Fruit fly (Drosophila melanogaster) whole organism, embryonic: ENCODE measurements around the gene Mdh2.

Experiments
- Abd-B ChIP-seq: fragments of 200-800 bp; sonication (Bioruptor generic); optimal IDR thresholded peaks from 2 replicates; lab custom pipeline; 2018; ENCODE audit warnings: missing biosample characterization, mild to moderate bottlenecking, missing genetic modification characterization, moderate library complexity
- Atf3 ChIP-seq: fragments of 200-800 bp; sonication (Bioruptor generic); optimal IDR thresholded peaks from 3 replicates; lab custom pipeline; 2016; ENCODE audit warnings: missing biosample characterization, missing genetic modification characterization
- CG11723 ChIP-seq: fragments of 200-800 bp; sonication (Bioruptor generic); optimal IDR thresholded peaks from 2 replicates; lab custom pipeline; 2017; ENCODE audit warnings: missing biosample characterization, mild to moderate bottlenecking, missing genetic modification characterization
- CG13296 ChIP-seq: fragments of 200-800 bp; sonication (Bioruptor generic); optimal IDR thresholded peaks from 3 replicates; lab custom pipeline; 2018; ENCODE audit warnings: missing biosample characterization, mild to moderate bottlenecking, missing genetic modification characterization
- CG13624 ChIP-seq: fragments of 200-800 bp; sonication (Bioruptor generic); optimal IDR thresholded peaks from 2 replicates; lab custom pipeline; 2016; ENCODE audit warnings: missing biosample characterization, missing genetic modification characterization
- CG15479 ChIP-seq: fragments of 200-800 bp; sonication (Bioruptor generic); optimal IDR thresholded peaks from 3 replicates; lab custom pipeline; 2019; ENCODE audit warnings: missing biosample characterization, mild to moderate bottlenecking, missing genetic modification characterization, moderate library complexity
- CG17829 ChIP-seq: fragments of 200-800 bp; optimal IDR thresholded peaks from 2 replicates; lab custom pipeline; 2019; ENCODE audit warnings: missing biosample characterization, mild to moderate bottlenecking, missing genetic modification characterization, moderate library complexity
- CG32767 ChIP-seq: fragments of 200-800 bp; sonication (Bioruptor generic); IDR thresholded peaks from 2 replicates; pipeline ENCODE4 v1.3.6; 2022; ENCODE audit warnings: missing biosample characterization, missing genetic modification characterization
- CG34422 ChIP-seq: fragments of 200-800 bp; sonication (Bioruptor generic); IDR thresholded peaks from 3 replicates; pipeline ENCODE4 v1.3.6; 2022; ENCODE audit warnings: missing biosample characterization, missing genetic modification characterization
- CG4282 ChIP-seq: fragments of 200-800 bp; sonication (Bioruptor generic); optimal IDR thresholded peaks from 2 replicates; lab custom pipeline; 2016; ENCODE audit warnings: missing biosample characterization, missing genetic modification characterization
- CG6175 ChIP-seq: fragments of 200-800 bp; sonication (Bioruptor generic); IDR thresholded peaks from 3 replicates; pipeline ENCODE4 v1.3.6; 2022; ENCODE audit warnings: missing biosample characterization, missing genetic modification characterization
- CG6272 ChIP-seq: fragments of 200-800 bp; sonication (Bioruptor generic); IDR thresholded peaks from 2 replicates; pipeline ENCODE4 v1.3.6; 2022; ENCODE audit warnings: missing biosample characterization, missing genetic modification characterization
- CG6683 ChIP-seq: fragments of 200-800 bp; sonication (Bioruptor generic); optimal IDR thresholded peaks from 2 replicates; lab custom pipeline; 2017; ENCODE audit warnings: missing biosample characterization, mild to moderate bottlenecking, missing genetic modification characterization, missing genetic modification reagents
- ERR ChIP-seq: fragments of 200-800 bp; sonication (Bioruptor generic); optimal IDR thresholded peaks from 2 replicates; lab custom pipeline; 2016; ENCODE audit warnings: missing biosample characterization, missing genetic modification characterization
- NK7.1 ChIP-seq: fragments of 200-800 bp; sonication (Bioruptor generic); optimal IDR thresholded peaks from 3 replicates; lab custom pipeline; 2016; ENCODE audit warnings: missing biosample characterization, missing genetic modification characterization
- Opbp ChIP-seq: fragments of 200-800 bp; sonication (Bioruptor generic); IDR thresholded peaks from 3 replicates; pipeline ENCODE4 v1.3.6; 2022; ENCODE audit warnings: missing biosample characterization, missing genetic modification characterization; ENCODE audit not compliant: partially characterized antibody
- Pdp1 ChIP-seq, 2 experiments: fragments of 200-800 bp; sonication (Bioruptor generic); optimal IDR thresholded peaks; 3 replicates each; lab custom pipeline; 2016; ENCODE audit warnings: missing biosample characterization in 2 of 2, missing genetic modification characterization in 2 of 2, mild to moderate bottlenecking in 1 of 2, moderate library complexity in 1 of 2
- Six4 ChIP-seq: fragments of 200-800 bp; sonication (Bioruptor generic); optimal IDR thresholded peaks from 2 replicates; lab custom pipeline; 2016; ENCODE audit warnings: missing biosample characterization, missing genetic modification characterization
- Xrp1 ChIP-seq: fragments of 200-800 bp; sonication (Bioruptor generic); IDR thresholded peaks from 2 replicates; pipeline ENCODE4 v1.3.6; 2022; ENCODE audit warnings: missing biosample characterization, missing genetic modification characterization
- ato ChIP-seq: fragments of 200-800 bp; sonication (Bioruptor generic); IDR thresholded peaks from 2 replicates; pipeline ENCODE4 v1.3.6; 2022; ENCODE audit warnings: missing biosample characterization, missing genetic modification characterization; ENCODE audit not compliant: partially characterized antibody
- bab2 ChIP-seq: fragments of 200-800 bp; sonication (Bioruptor generic); optimal IDR thresholded peaks from 2 replicates; lab custom pipeline; 2016; ENCODE audit warnings: missing biosample characterization, missing genetic modification characterization
- br ChIP-seq: fragments of >200 bp; optimal IDR thresholded peaks from 2 replicates; lab custom pipeline; 2017
- cato ChIP-seq: fragments of 200-800 bp; sonication (Bioruptor generic); optimal IDR thresholded peaks from 2 replicates; lab custom pipeline; 2016; ENCODE audit warnings: missing biosample characterization, missing genetic modification characterization, borderline replicate concordance
- ci ChIP-seq: fragments of 200-800 bp; sonication (Bioruptor generic); IDR thresholded peaks from 3 replicates; pipeline ENCODE4 v1.3.6; 2022; ENCODE audit warnings: missing biosample characterization, missing genetic modification characterization
- dan ChIP-seq: fragments of 200-800 bp; sonication (Bioruptor generic); IDR thresholded peaks from 2 replicates; pipeline ENCODE4 v1.3.6; 2022; ENCODE audit warnings: missing biosample characterization, missing genetic modification characterization
- dmrt99B ChIP-seq: fragments of 200-800 bp; sonication (Bioruptor generic); optimal IDR thresholded peaks from 2 replicates; lab custom pipeline; 2018; ENCODE audit warnings: missing biosample characterization, mild to moderate bottlenecking, missing genetic modification characterization, moderate library complexity
- en ChIP-seq: fragments of 200-800 bp; sonication (Bioruptor generic); optimal IDR thresholded peaks from 2 replicates; lab custom pipeline; 2016; ENCODE audit warnings: missing biosample characterization, missing genetic modification characterization
- esg ChIP-seq: fragments of 200-800 bp; sonication (Bioruptor generic); conservative IDR thresholded peaks from 2 replicates; pipeline ENCODE4 v1.3.6; 2022; ENCODE audit warnings: missing biosample characterization, missing genetic modification characterization
- eyg ChIP-seq: fragments of 200-800 bp; sonication (Bioruptor generic); optimal IDR thresholded peaks from 3 replicates; lab custom pipeline; 2016; ENCODE audit warnings: missing biosample characterization, missing genetic modification characterization
- grau ChIP-seq: fragments of 200-800 bp; optimal IDR thresholded peaks from 3 replicates; lab custom pipeline; 2019; ENCODE audit warnings: missing biosample characterization, mild to moderate bottlenecking, missing genetic modification characterization, moderate library complexity
- jing ChIP-seq: fragments of 200-800 bp; sonication (Bioruptor generic); optimal IDR thresholded peaks from 2 replicates; lab custom pipeline; 2018; ENCODE audit warnings: missing biosample characterization, mild to moderate bottlenecking, missing genetic modification characterization
- klu ChIP-seq: fragments of 200-800 bp; sonication (Bioruptor generic); IDR thresholded peaks from 2 replicates; pipeline ENCODE4 v1.3.6; 2022; ENCODE audit warnings: missing biosample characterization, missing genetic modification characterization
- lab ChIP-seq: fragments of 200-800 bp; sonication (Bioruptor generic); optimal IDR thresholded peaks from 3 replicates; lab custom pipeline; 2017; ENCODE audit warnings: missing biosample characterization, missing genetic modification characterization, mild to moderate bottlenecking, moderate library complexity, missing genetic modification reagents
- lilli ChIP-seq: fragments of 200-800 bp; sonication (Bioruptor generic); optimal IDR thresholded peaks from 3 replicates; lab custom pipeline; 2016; ENCODE audit warnings: missing biosample characterization, missing genetic modification characterization
- lov ChIP-seq, 2 experiments: fragments of 200-800 bp in 1 of 2; fragments of >200 bp in 1 of 2; sonication (Bioruptor generic) in 1 of 2; IDR thresholded peaks in 1 of 2; optimal IDR thresholded peaks in 1 of 2; 2 replicates in 1 of 2; 3 replicates in 1 of 2; pipeline versions ENCODE4 v1.3.6 to Lab custom; 2017 to 2022; ENCODE audit warnings: missing biosample characterization in 1 of 2, missing genetic modification characterization in 1 of 2
- mam ChIP-seq: fragments of 200-800 bp; sonication (Bioruptor generic); optimal IDR thresholded peaks from 3 replicates; lab custom pipeline; 2016; ENCODE audit warnings: missing biosample characterization, missing genetic modification characterization
- nmo ChIP-seq: fragments of 200-800 bp; sonication (Bioruptor generic); optimal IDR thresholded peaks from 2 replicates; lab custom pipeline; 2018; ENCODE audit warnings: missing biosample characterization, mild to moderate bottlenecking, missing genetic modification characterization, moderate library complexity
- pan ChIP-seq, 4 experiments: fragments of >200 bp in 3 of 4; fragments of 200-800 bp in 1 of 4; sonication (Bioruptor generic) in 1 of 4; optimal IDR thresholded peaks in 3 of 4; IDR thresholded peaks in 1 of 4; 2 replicates each; pipeline versions ENCODE4 v1.3.6 to Lab custom; 2017 to 2022; ENCODE audit warnings: missing biosample characterization in 2 of 4, missing genetic modification characterization in 2 of 4, mixed read lengths in 1 of 4
- prd ChIP-seq, 3 experiments: fragments of >200 bp in 2 of 3; fragments of 200-800 bp in 1 of 3; sonication (Bioruptor generic) in 1 of 3; optimal IDR thresholded peaks in 2 of 3; IDR thresholded peaks in 1 of 3; 2 replicates in 2 of 3; 3 replicates in 1 of 3; pipeline versions ENCODE4 v1.3.6 to Lab custom; 2017 to 2022; ENCODE audit warnings: missing biosample characterization in 1 of 3, missing genetic modification characterization in 1 of 3
- ranshi ChIP-seq: fragments of 200-800 bp; sonication (Bioruptor generic); IDR thresholded peaks from 2 replicates; pipeline ENCODE4 v1.3.6; 2022; ENCODE audit warnings: missing biosample characterization, missing genetic modification characterization
- row ChIP-seq: fragments of 200-800 bp; sonication (Bioruptor generic); IDR thresholded peaks from 3 replicates; pipeline ENCODE4 v1.3.6; 2022; ENCODE audit warnings: missing biosample characterization, missing genetic modification characterization
- scrt ChIP-seq: fragments of 200-800 bp; sonication (Bioruptor generic); optimal IDR thresholded peaks from 2 replicates; lab custom pipeline; 2018; ENCODE audit warnings: missing biosample characterization, mild to moderate bottlenecking, missing genetic modification characterization, moderate library complexity
- seq ChIP-seq: fragments of 200-800 bp; sonication (Bioruptor generic); IDR thresholded peaks from 2 replicates; pipeline ENCODE4 v1.3.6; 2022; ENCODE audit warnings: missing biosample characterization, missing genetic modification characterization
- sima ChIP-seq: fragments of 200-800 bp; sonication (Bioruptor generic); optimal IDR thresholded peaks from 2 replicates; lab custom pipeline; 2016; ENCODE audit warnings: missing biosample characterization, missing genetic modification characterization
- sob ChIP-seq: fragments of 200-800 bp; sonication (Bioruptor generic); IDR thresholded peaks from 2 replicates; pipeline ENCODE4 v1.3.6; 2022; ENCODE audit warnings: missing biosample characterization, missing genetic modification characterization
- stwl ChIP-seq: fragments of 200-800 bp; sonication (Bioruptor generic); optimal IDR thresholded peaks from 3 replicates; lab custom pipeline; 2018; ENCODE audit warnings: missing biosample characterization, mild to moderate bottlenecking, missing genetic modification characterization, moderate library complexity
- tgo ChIP-seq: fragments of 200-800 bp; sonication (Bioruptor generic); IDR thresholded peaks from 3 replicates; pipeline ENCODE4 v1.3.6; 2022; ENCODE audit warnings: missing biosample characterization, missing genetic modification characterization
- unpg ChIP-seq: fragments of 200-800 bp; sonication (Bioruptor generic); optimal IDR thresholded peaks from 3 replicates; lab custom pipeline; 2018; ENCODE audit warnings: missing biosample characterization, mild to moderate bottlenecking, missing genetic modification characterization, moderate library complexity
- vnd ChIP-seq: fragments of 200-800 bp; sonication (Bioruptor generic); IDR thresholded peaks from 3 replicates; pipeline ENCODE4 v1.3.6; 2022; ENCODE audit warnings: missing biosample characterization, missing genetic modification characterization; ENCODE audit not compliant: partially characterized antibody

The Mdh2 gene

DNA sequence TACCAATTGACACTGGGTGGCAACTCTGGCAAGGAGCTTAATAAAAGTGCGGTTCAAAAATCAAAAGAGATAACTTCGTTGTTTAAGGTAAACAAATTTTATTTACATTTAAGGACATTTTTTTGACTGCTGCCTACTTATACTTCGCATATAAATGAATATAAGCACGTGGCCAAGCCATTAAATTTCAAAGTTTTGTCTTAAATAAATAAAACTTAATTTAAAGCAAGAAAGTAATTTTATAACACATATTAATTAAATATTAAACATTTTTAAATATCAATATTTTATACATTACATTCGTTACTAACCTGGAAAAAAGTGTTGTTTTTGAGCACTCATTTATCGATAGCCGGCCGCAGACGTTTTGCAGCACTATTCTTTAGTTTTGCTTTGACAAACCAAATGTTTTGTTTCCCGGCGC is 37.5 kb upstream of the Mdh2 start, which contains the start of the genes CG12321 and MED17 (continued):
- TF ChIP-seq Opbp (GFP tag; lab: Robert Waterston, UW), result no peak
- TF ChIP-seq tgo (GFP tag; lab: Robert Waterston, UW), result peak; percentile 89
- TF ChIP-seq vnd (GFP tag; lab: Robert Waterston, UW), result no peak
- TF ChIP-seq lilli (GFP tag; lab: Kevin White, UChicago), result peak; percentile 84
- TF ChIP-seq dan (GFP tag; lab: Robert Waterston, UW), result peak; percentile 49; the same call in 1 of the 2 replicates
- TF ChIP-seq esg (GFP tag; lab: Robert Waterston, UW), result peak; percentile 87
- peak; percentile 71 for TF ChIP-seq CG6683 (GFP tag; lab: Kevin White, UChicago)
- no peak for TF ChIP-seq NK7.1 (GFP tag; lab: Kevin White, UChicago)
- peak; percentile 55 to 57 for TF ChIP-seq Pdp1 (GFP tag; optimal IDR thresholded peaks at IDR 0.05; lab: Kevin White, UChicago)
- TF ChIP-seq CG17829 (tag; lab: Kevin White, UChicago), result peak; percentile 83
- TF ChIP-seq CG6272 (GFP tag; lab: Robert Waterston, UW), result peak; percentile 86
- no peak for TF ChIP-seq CG4282 (GFP tag; lab: Kevin White, UChicago)
- TF ChIP-seq cato (GFP tag; lab: Kevin White, UChicago), result peak; percentile 79
- TF ChIP-seq en, result no peak
- TF ChIP-seq lab (GFP tag; lab: Kevin White, UChicago), result peak; percentile 90
- TF ChIP-seq ci (GFP tag; lab: Robert Waterston, UW), result no peak; the same call in 1 of the 3 replicates
- TF ChIP-seq nmo (GFP tag; lab: Kevin White, UChicago), result peak; percentile 94
- peak; percentile 70 for TF ChIP-seq mam
- TF ChIP-seq bab2 (GFP tag; lab: Kevin White, UChicago), result peak; percentile 76
- TF ChIP-seq CG32767 (GFP tag; lab: Robert Waterston, UW), result peak; percentile 72
- TF ChIP-seq CG6175 (GFP tag; lab: Robert Waterston, UW), result peak; percentile 79; the same call in 2 of the 3 replicates
- no peak for TF ChIP-seq ato (GFP tag; lab: Robert Waterston, UW)
- peak; percentile 84 for TF ChIP-seq Six4
- TF ChIP-seq CG13624 (GFP tag; lab: Kevin White, UChicago), result peak; percentile 60
- peak; percentile 88 for TF ChIP-seq grau (tag; lab: Kevin White, UChicago)
- TF ChIP-seq br, result no peak
- no peak for TF ChIP-seq lov (optimal IDR thresholded peaks at IDR 0.05; lab: Kevin White, UChicago)
- TF ChIP-seq lov (GFP tag; IDR thresholded peaks at IDR 0.05; lab: Robert Waterston, UW), result peak; percentile 74; the same call in 1 of the 3 replicates
- peak; percentile 71 for TF ChIP-seq scrt (GFP tag; lab: Kevin White, UChicago)
- TF ChIP-seq row (GFP tag; lab: Robert Waterston, UW), result peak; percentile 88
- TF ChIP-seq sob, result peak; percentile 97
- TF ChIP-seq stwl (tag; lab: Kevin White, UChicago), result peak; percentile 75
- TF ChIP-seq Abd-B (GFP tag; lab: Kevin White, UChicago), result peak; percentile 94
- TF ChIP-seq pan (optimal IDR thresholded peaks at IDR 0.05; lab: Kevin White, UChicago), result no peak
- TF ChIP-seq pan (GFP tag; optimal IDR thresholded peaks at IDR 0.05 in 1 of 2, IDR thresholded peaks at IDR 0.05 in 1 of 2), result peak in 1 of 2 experiments; percentile 88
- peak; percentile 35 for TF ChIP-seq ERR
- TF ChIP-seq Xrp1 (GFP tag; lab: Robert Waterston, UW), result peak; percentile 92
- peak; percentile 82 for TF ChIP-seq CG11723 (GFP tag; lab: Kevin White, UChicago)
- TF ChIP-seq jing, result peak; percentile 69
- TF ChIP-seq klu (GFP tag; lab: Robert Waterston, UW), result peak; percentile 91
- peak; percentile 88 for TF ChIP-seq ranshi (GFP tag; lab: Robert Waterston, UW)
- peak; percentile 89 for TF ChIP-seq CG34422
- TF ChIP-seq CG15479 (GFP tag; lab: Kevin White, UChicago), result no peak
- no peak for TF ChIP-seq sima (GFP tag; lab: Kevin White, UChicago)
- peak; percentile 75 for TF ChIP-seq seq (GFP tag; lab: Robert Waterston, UW)
- TF ChIP-seq CG13296 (GFP tag; lab: Kevin White, UChicago), result peak; percentile 84
- TF ChIP-seq eyg (GFP tag; lab: Kevin White, UChicago), result no peak
- TF ChIP-seq dmrt99B (tag; lab: Kevin White, UChicago), result peak; percentile 77
- peak; percentile 84 for TF ChIP-seq unpg
- peak; percentile 22 for TF ChIP-seq Atf3
- no peak for TF ChIP-seq prd (optimal IDR thresholded peaks at IDR 0.05; lab: Kevin White, UChicago)
- TF ChIP-seq prd (GFP tag; IDR thresholded peaks at IDR 0.05; lab: Robert Waterston, UW), result peak; percentile 89
